Worm (Caenorhabditis elegans) whole organism, midembryonic: ENCODE data around the gene K10C2.6.

Experiments used
- T22C8.4 ChIP-seq: fragments of 200-800 bp; sonication (Bioruptor generic); IDR thresholded peaks from 2 replicates; pipeline ENCODE4 v1.3.6; 2022; ENCODE audit warnings: missing genetic modification characterization, missing compliant biosample characterization
- ref-1 ChIP-seq: fragments of 200-800 bp; sonication (Bioruptor generic); conservative IDR thresholded peaks from 2 replicates; pipeline ENCODE4 v1.3.6; 2022; ENCODE audit warnings: missing genetic modification reagents, missing genetic modification characterization, missing compliant biosample characterization
- tab-1 ChIP-seq: fragments of 200-800 bp; sonication (Bioruptor generic); IDR thresholded peaks from 2 replicates; pipeline ENCODE4 v1.3.6; 2022; ENCODE audit warnings: missing genetic modification characterization, missing compliant biosample characterization
- ztf-23 ChIP-seq: fragments of 200-800 bp; sonication (Bioruptor generic); IDR thresholded peaks from 2 replicates; pipeline ENCODE4 v1.3.6; 2022; ENCODE audit warnings: missing genetic modification reagents, missing genetic modification characterization, missing compliant biosample characterization
- ztf-29 ChIP-seq: fragments of 200-800 bp; sonication (Bioruptor generic); IDR thresholded peaks from 2 replicates; pipeline ENCODE4 v1.3.6; 2022; ENCODE audit warnings: missing genetic modification reagents, missing genetic modification characterization, missing compliant biosample characterization

DNA sequence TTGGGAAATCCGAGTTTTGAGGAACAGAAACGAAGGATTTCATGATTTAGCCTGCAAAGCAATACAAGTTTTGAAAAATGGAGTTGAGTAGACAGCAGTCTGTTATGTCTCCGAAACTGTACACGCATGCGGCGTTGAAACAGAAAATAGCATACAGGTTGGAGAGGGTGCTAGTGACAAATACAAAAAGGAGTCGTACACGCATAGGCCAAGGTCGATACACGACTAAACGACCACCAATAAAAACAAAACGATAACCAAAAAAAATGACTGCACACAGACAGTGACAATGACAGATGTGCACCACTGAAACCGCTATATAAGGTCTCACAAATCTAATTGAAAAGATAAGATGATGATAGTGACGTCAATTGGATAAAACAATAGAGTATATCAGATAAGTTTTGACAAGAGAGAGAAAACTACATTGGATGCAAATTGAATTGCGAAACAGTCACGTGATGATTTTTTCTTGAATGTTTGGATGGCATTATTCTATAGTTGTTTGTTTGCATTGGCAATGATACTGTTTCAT, 2.3 kb upstream of the K10C2.6 start, which contains the start of gene fah-1:
- TF ChIP-seq ztf-29 (GFP tag; lab: Robert Waterston, UW) (no peak), ref-1 (no peak), T22C8.4 (GFP tag; lab: Robert Waterston, UW) (no peak), ztf-23 (GFP tag; lab: Robert Waterston, UW) (no peak), tab-1 (no peak)
